Worm (Caenorhabditis elegans) whole organism, young adult: ENCODE measurements around the gene Y7A5A.10.

Source experiments
- B0019.2 ChIP-seq: fragments of 200-800 bp; sonication (Bioruptor generic); conservative IDR thresholded peaks from 2 replicates; pipeline ENCODE4 v1.3.6; 2022; ENCODE audit warnings: missing genetic modification reagents, missing genetic modification characterization, missing compliant biosample characterization
- B0261.1 ChIP-seq: sonication (generic microtip); optimal IDR thresholded peaks from 2 replicates; lab custom pipeline; 2016; ENCODE audit warnings: mild to moderate bottlenecking, missing genetic modification characterization, moderate library complexity, missing compliant biosample characterization
- B0336.3 ChIP-seq: fragments of 200-800 bp; sonication (Bioruptor generic); IDR thresholded peaks from 2 replicates; pipeline ENCODE4 v1.3.6; 2022; ENCODE audit warnings: missing genetic modification characterization, missing compliant biosample characterization
- C06A6.2 ChIP-seq: fragments of 200-800 bp; sonication (Bioruptor generic); conservative IDR thresholded peaks from 2 replicates; pipeline ENCODE4 v1.3.6; 2022; ENCODE audit warnings: missing genetic modification characterization, missing compliant biosample characterization
- D2030.7 ChIP-seq: fragments of 200-800 bp; sonication (Bioruptor generic); IDR thresholded peaks from 2 replicates; pipeline ENCODE4 v1.3.6; 2022; ENCODE audit warnings: missing genetic modification reagents, missing genetic modification characterization, missing compliant biosample characterization
- F23B12.7 ChIP-seq: sonication (generic microtip); optimal IDR thresholded peaks from 2 replicates; lab custom pipeline; 2017; ENCODE audit warnings: missing genetic modification characterization, mild to moderate bottlenecking, missing compliant biosample characterization, antibody characterized with exemption, moderate library complexity; ENCODE audit not compliant: insufficient read depth
- F49E8.2 ChIP-seq: sonication (generic microtip); optimal IDR thresholded peaks from 3 replicates; lab custom pipeline; 2017; ENCODE audit warnings: missing genetic modification characterization, mild to moderate bottlenecking, missing compliant biosample characterization, antibody characterized with exemption, moderate library complexity; ENCODE audit not compliant: insufficient read depth
- F52B5.7 ChIP-seq: sonication (generic microtip); optimal IDR thresholded peaks from 2 replicates; lab custom pipeline; 2016; ENCODE audit warnings: mild to moderate bottlenecking, missing genetic modification characterization, missing compliant biosample characterization
- K12H6.12 ChIP-seq: fragments of 200-800 bp; sonication (Bioruptor generic); optimal IDR thresholded peaks from 2 replicates; lab custom pipeline; 2018; ENCODE audit warnings: mild to moderate bottlenecking, missing genetic modification characterization, missing compliant biosample characterization
- ama-1 ChIP-seq, 3 experiments: fragments of 150-350 bp in 1 of 3; sonication (generic microtip) in 2 of 3; optimal IDR thresholded peaks; 2 replicates each; lab custom pipeline; 2014 to 2018; ENCODE audit warnings: missing biosample characterization in 2 of 3, missing genetic modification characterization in 2 of 3, missing genetic modification reagents in 2 of 3
- aptf-2 ChIP-seq: fragments of 200-800 bp; sonication (Bioruptor generic); conservative IDR thresholded peaks from 2 replicates; pipeline ENCODE4 v1.3.6; 2022; ENCODE audit warnings: missing genetic modification reagents, missing genetic modification characterization, missing compliant biosample characterization
- attf-3 ChIP-seq: fragments of 200-800 bp; sonication (Bioruptor generic); conservative IDR thresholded peaks from 2 replicates; pipeline ENCODE4 v1.3.6; 2022; ENCODE audit warnings: missing genetic modification reagents, missing genetic modification characterization, missing compliant biosample characterization
- attf-5 ChIP-seq: fragments of 200-800 bp; sonication (Bioruptor generic); optimal IDR thresholded peaks from 2 replicates; lab custom pipeline; 2018; ENCODE audit warnings: mild to moderate bottlenecking, missing genetic modification characterization, missing compliant biosample characterization
- ccch-3 ChIP-seq: fragments of 200-800 bp; sonication (Bioruptor generic); optimal IDR thresholded peaks from 2 replicates; lab custom pipeline; 2018; ENCODE audit warnings: mild to moderate bottlenecking, missing genetic modification characterization, missing compliant biosample characterization
- cebp-1 ChIP-seq, 2 experiments: fragments of 200-800 bp in 1 of 2; sonication (Bioruptor generic) in 1 of 2; sonication (generic microtip) in 1 of 2; IDR thresholded peaks in 1 of 2; optimal IDR thresholded peaks in 1 of 2; 2 replicates each; pipeline versions ENCODE4 v1.3.6 to Lab custom; 2017 to 2022; ENCODE audit warnings: missing compliant biosample characterization in 2 of 2, missing genetic modification characterization in 2 of 2, mild to moderate bottlenecking in 1 of 2, missing genetic modification reagents in 1 of 2, moderate library complexity in 1 of 2
- ceh-100 ChIP-seq: fragments of 200-800 bp; sonication (Bioruptor generic); IDR thresholded peaks from 2 replicates; pipeline ENCODE4 v1.3.6; 2022; ENCODE audit warnings: missing genetic modification reagents, missing genetic modification characterization, missing compliant biosample characterization
- ceh-27 ChIP-seq: fragments of 200-800 bp; sonication (Bioruptor generic); optimal IDR thresholded peaks from 2 replicates; lab custom pipeline; 2018; ENCODE audit warnings: mild to moderate bottlenecking, missing genetic modification characterization, moderate library complexity, missing compliant biosample characterization
- ceh-58 ChIP-seq: fragments of 200-800 bp; sonication (Bioruptor generic); IDR thresholded peaks from 2 replicates; pipeline ENCODE4 v1.3.6; 2022; ENCODE audit warnings: missing genetic modification characterization, missing compliant biosample characterization
- ceh-79 ChIP-seq: sonication (generic microtip); optimal IDR thresholded peaks from 2 replicates; lab custom pipeline; 2017; ENCODE audit warnings: mild to moderate bottlenecking, missing genetic modification characterization, missing compliant biosample characterization
- chd-7 ChIP-seq: sonication (generic microtip); optimal IDR thresholded peaks from 2 replicates; lab custom pipeline; 2016; ENCODE audit warnings: mild to moderate bottlenecking, missing genetic modification characterization, moderate library complexity, missing compliant biosample characterization
- dox-1 ChIP-seq: fragments of 200-800 bp; sonication (Bioruptor generic); IDR thresholded peaks from 2 replicates; pipeline ENCODE4 v1.3.6; 2022; ENCODE audit warnings: missing genetic modification reagents, missing genetic modification characterization, missing compliant biosample characterization
- dpff-1 ChIP-seq: sonication (generic microtip); optimal IDR thresholded peaks from 2 replicates; lab custom pipeline; 2017; ENCODE audit warnings: mild to moderate bottlenecking, missing genetic modification characterization, missing compliant biosample characterization
- egl-18 ChIP-seq: fragments of 200-800 bp; sonication (Bioruptor generic); IDR thresholded peaks from 2 replicates; pipeline ENCODE4 v1.3.6; 2022; ENCODE audit warnings: missing genetic modification reagents, missing genetic modification characterization, missing compliant biosample characterization
- egl-44 ChIP-seq: fragments of 200-800 bp; sonication (Bioruptor generic); IDR thresholded peaks from 2 replicates; pipeline ENCODE4 v1.3.6; 2022; ENCODE audit warnings: missing genetic modification reagents, missing genetic modification characterization, missing compliant biosample characterization
- ekl-4 ChIP-seq: fragments of 200-800 bp; sonication (Bioruptor generic); IDR thresholded peaks from 2 replicates; pipeline ENCODE4 v1.3.6; 2022; ENCODE audit warnings: missing genetic modification reagents, missing genetic modification characterization, missing compliant biosample characterization
- him-1 ChIP-seq: sonication (generic microtip); optimal IDR thresholded peaks from 2 replicates; lab custom pipeline; 2016; ENCODE audit warnings: missing genotype, missing genetic modification reagents, missing genetic modification characterization, missing compliant biosample characterization
- hlh-12 ChIP-seq: sonication (generic microtip); optimal IDR thresholded peaks from 2 replicates; lab custom pipeline; 2016; ENCODE audit warnings: missing genetic modification characterization, missing compliant biosample characterization
- hmg-20 ChIP-seq: fragments of 200-800 bp; sonication (Bioruptor generic); IDR thresholded peaks from 2 replicates; pipeline ENCODE4 v1.3.6; 2022; ENCODE audit warnings: missing genetic modification reagents, missing genetic modification characterization, missing compliant biosample characterization
- lag-1 ChIP-seq: fragments of 200-800 bp; sonication (Bioruptor generic); IDR thresholded peaks from 2 replicates; pipeline ENCODE4 v1.3.6; 2022; ENCODE audit warnings: missing genetic modification reagents, missing genetic modification characterization, missing compliant biosample characterization
- let-607 ChIP-seq, 2 experiments: fragments of 200-800 bp in 1 of 2; sonication (Bioruptor generic) in 1 of 2; sonication (generic microtip) in 1 of 2; optimal IDR thresholded peaks; 2 replicates each; lab custom pipeline; 2016 to 2018; ENCODE audit warnings: mild to moderate bottlenecking in 2 of 2, missing compliant biosample characterization in 2 of 2, missing genetic modification characterization in 2 of 2, moderate library complexity in 2 of 2, missing genotype in 1 of 2
- lsl-1 ChIP-seq: fragments of 200-800 bp; sonication (Bioruptor generic); optimal IDR thresholded peaks from 2 replicates; lab custom pipeline; 2018; ENCODE audit warnings: mild to moderate bottlenecking, missing genetic modification characterization, moderate library complexity, missing compliant biosample characterization
- lsy-27 ChIP-seq: sonication (generic microtip); optimal IDR thresholded peaks from 2 replicates; lab custom pipeline; 2017; ENCODE audit warnings: missing genetic modification characterization, mild to moderate bottlenecking, missing compliant biosample characterization, antibody characterized with exemption, missing genotype, borderline replicate concordance; ENCODE audit not compliant: insufficient read depth
- madf-3 ChIP-seq: fragments of 200-800 bp; sonication (Bioruptor generic); IDR thresholded peaks from 2 replicates; pipeline ENCODE4 v1.3.6; 2022; ENCODE audit warnings: missing genetic modification reagents, missing genetic modification characterization, missing compliant biosample characterization
- nhr-90 ChIP-seq: sonication (generic microtip); optimal IDR thresholded peaks from 2 replicates; lab custom pipeline; 2016; ENCODE audit warnings: missing genotype, mild to moderate bottlenecking, missing genetic modification characterization, missing compliant biosample characterization
- sdz-38 ChIP-seq: sonication (generic microtip); optimal IDR thresholded peaks from 2 replicates; lab custom pipeline; 2016; ENCODE audit warnings: missing genotype, missing genetic modification characterization, missing compliant biosample characterization
- snpc-1.3 ChIP-seq: sonication (generic microtip); optimal IDR thresholded peaks from 2 replicates; lab custom pipeline; 2017; ENCODE audit warnings: missing genetic modification characterization, mild to moderate bottlenecking, missing compliant biosample characterization, antibody characterized with exemption, moderate library complexity, missing genotype, missing genetic modification reagents; ENCODE audit not compliant: insufficient read depth
- snpc-4 ChIP-seq, 5 experiments: fragments of 150-350 bp in 1 of 5; sonication (generic microtip) in 4 of 5; optimal IDR thresholded peaks; 2 replicates each; lab custom pipeline; 2014 to 2018; ENCODE audit warnings: missing genetic modification characterization in 5 of 5, missing biosample characterization in 3 of 5, antibody characterized with exemption in 2 of 5, mild to moderate bottlenecking in 2 of 5, missing compliant biosample characterization in 2 of 5, missing genotype in 2 of 5, moderate library complexity in 2 of 5, missing genetic modification reagents in 1 of 5
- sptf-2 ChIP-seq: fragments of 200-800 bp; sonication (Bioruptor generic); optimal IDR thresholded peaks from 2 replicates; lab custom pipeline; 2018; ENCODE audit warnings: mild to moderate bottlenecking, missing genetic modification characterization, missing compliant biosample characterization
- tbx-9 ChIP-seq: sonication (generic microtip); optimal IDR thresholded peaks from 2 replicates; lab custom pipeline; 2016; ENCODE audit warnings: borderline replicate concordance, missing genetic modification characterization, inconsistent platforms, missing compliant biosample characterization
- tlf-1 ChIP-seq: fragments of 200-800 bp; sonication (Bioruptor generic); optimal IDR thresholded peaks from 2 replicates; lab custom pipeline; 2018; ENCODE audit warnings: mild to moderate bottlenecking, missing genetic modification characterization, missing compliant biosample characterization
- zfh-2 ChIP-seq: fragments of 200-800 bp; sonication (Bioruptor generic); conservative IDR thresholded peaks from 2 replicates; pipeline ENCODE4 v1.3.6; 2022; ENCODE audit warnings: missing genetic modification reagents, missing genetic modification characterization, missing compliant biosample characterization
- ztf-18 ChIP-seq: sonication (generic microtip); optimal IDR thresholded peaks from 2 replicates; lab custom pipeline; 2016; ENCODE audit warnings: missing genotype, mild to moderate bottlenecking, missing genetic modification characterization, missing compliant biosample characterization
- ztf-25 ChIP-seq: fragments of 200-800 bp; sonication (Bioruptor generic); IDR thresholded peaks from 2 replicates; pipeline ENCODE4 v1.3.6; 2022; ENCODE audit warnings: missing genetic modification reagents, missing genetic modification characterization, missing compliant biosample characterization
- ztf-26 ChIP-seq: sonication (generic microtip); optimal IDR thresholded peaks from 2 replicates; lab custom pipeline; 2017; ENCODE audit warnings: missing genetic modification characterization, missing compliant biosample characterization
- ztf-6 ChIP-seq: fragments of 200-800 bp; sonication (Bioruptor generic); IDR thresholded peaks from 2 replicates; pipeline ENCODE4 v1.3.6; 2022; ENCODE audit warnings: missing genetic modification reagents, missing genetic modification characterization, missing compliant biosample characterization

Y7A5A.10 gene

DNA sequence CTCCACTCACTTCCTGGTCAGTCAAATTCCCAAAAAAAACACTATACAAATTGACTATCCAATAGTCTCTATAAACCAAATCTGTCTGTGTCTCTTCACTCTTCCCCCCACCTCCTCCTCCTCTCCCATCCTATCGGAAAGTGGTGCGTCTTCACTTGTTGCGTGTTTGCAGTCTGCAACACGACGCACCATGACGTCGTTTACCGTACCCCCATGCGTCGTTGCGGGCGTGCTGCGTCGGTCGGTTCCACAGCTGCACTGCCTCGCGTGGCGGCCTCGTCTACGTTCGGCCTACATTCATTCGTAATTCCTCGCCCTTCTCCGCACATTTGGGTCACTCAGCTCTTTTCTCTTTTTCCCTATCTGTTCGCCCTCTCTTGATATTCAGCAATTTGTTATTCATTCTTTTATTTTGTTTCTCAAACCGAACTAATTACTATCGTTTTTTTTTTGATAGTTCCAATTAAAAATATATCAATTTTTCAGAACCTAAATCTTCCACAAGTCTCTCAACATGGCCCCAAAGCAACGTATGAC, 46.3 kb upstream of the Y7A5A.10 start, which contains the start of gene serp-1.1 (continued):
- peak; percentile 64; the same call in 1 of the 2 replicates for TF ChIP-seq aptf-2 (GFP tag; lab: Robert Waterston, UW)
- TF ChIP-seq snpc-1.3 (tag; lab: Kevin White, UChicago), result no peak
- TF ChIP-seq attf-5 (GFP tag; lab: Kevin White, UChicago), result peak; percentile 96
- no peak; the same call in 1 of the 2 replicates for TF ChIP-seq B0019.2 (GFP tag; lab: Robert Waterston, UW)
- peak; percentile 96 for TF ChIP-seq tlf-1 (GFP tag; lab: Kevin White, UChicago)
- no peak for TF ChIP-seq lsy-27 (tag; lab: Kevin White, UChicago)
- TF ChIP-seq nhr-90, result peak; percentile 98
- peak; percentile 38 for TF ChIP-seq B0261.1 (tag; lab: Kevin White, UChicago)
- TF ChIP-seq ceh-27 (GFP tag; lab: Kevin White, UChicago), result peak; percentile 99
- TF ChIP-seq ztf-25 (GFP tag; lab: Robert Waterston, UW), result no peak
- peak; percentile 82; the same call in 1 of the 2 replicates for TF ChIP-seq lag-1 (GFP tag; lab: Robert Waterston, UW)
- TF ChIP-seq ceh-100 (GFP tag; lab: Robert Waterston, UW), result peak; percentile 84
- no peak for TF ChIP-seq ama-1 (optimal IDR thresholded peaks at IDR 0.05; lab: Kevin White, UChicago)
- TF ChIP-seq ama-1 (GFP tag; optimal IDR thresholded peaks at IDR 0.05; lab: Kevin White, UChicago), result no peak
- TF ChIP-seq ztf-18 (tag; lab: Kevin White, UChicago), result peak; percentile 85
- TF ChIP-seq K12H6.12 (tag; lab: Kevin White, UChicago), result peak; percentile 99
- peak; percentile 73 for TF ChIP-seq snpc-4 (GFP tag; optimal IDR thresholded peaks at IDR 0.05; lab: Kevin White, UChicago)
- TF ChIP-seq snpc-4 (tag; optimal IDR thresholded peaks at IDR 0.05; lab: Kevin White, UChicago), result peak; percentile 83 to 91 (median 88)
- no peak for TF ChIP-seq hlh-12 (tag; lab: Kevin White, UChicago)
- no peak for TF ChIP-seq ceh-58 (GFP tag; lab: Robert Waterston, UW)
- no peak for TF ChIP-seq ccch-3
- peak; percentile 39; the same call in 1 of the 2 replicates for TF ChIP-seq D2030.7 (GFP tag; lab: Robert Waterston, UW)
- TF ChIP-seq tbx-9 (tag; lab: Kevin White, UChicago), result no peak
- TF ChIP-seq ekl-4 (GFP tag; lab: Robert Waterston, UW), result peak; percentile 95
- TF ChIP-seq egl-18 (GFP tag; lab: Robert Waterston, UW), result peak; percentile 90
- peak; percentile 75 for TF ChIP-seq ztf-6 (GFP tag; lab: Robert Waterston, UW)
- peak; percentile 100 for TF ChIP-seq let-607 (tag; optimal IDR thresholded peaks at IDR 0.05; lab: Kevin White, UChicago)
- peak; percentile 97 for TF ChIP-seq ztf-26 (tag; lab: Kevin White, UChicago)
- peak; percentile 90 for TF ChIP-seq madf-3 (GFP tag; lab: Robert Waterston, UW)
- TF ChIP-seq lsl-1, result peak; percentile 35
- TF ChIP-seq egl-44, result peak; percentile 96
- peak; percentile 97 for TF ChIP-seq B0336.3 (GFP tag; lab: Robert Waterston, UW)
- TF ChIP-seq chd-7 (tag; lab: Kevin White, UChicago), result peak; percentile 99
- TF ChIP-seq zfh-2 (GFP tag; lab: Robert Waterston, UW), result peak; percentile 100
- TF ChIP-seq dox-1 (GFP tag; lab: Robert Waterston, UW), result peak; percentile 98
- peak; percentile 92 for TF ChIP-seq hmg-20 (GFP tag; lab: Robert Waterston, UW)
- TF ChIP-seq sptf-2, result peak; percentile 59
- peak; percentile 95 for TF ChIP-seq C06A6.2 (GFP tag; lab: Robert Waterston, UW)
- TF ChIP-seq attf-3, result peak; percentile 83
- TF ChIP-seq F49E8.2 (tag; lab: Kevin White, UChicago), result no peak
- TF ChIP-seq him-1, result no peak
- TF ChIP-seq ceh-79 (tag; lab: Kevin White, UChicago), result no peak
- peak; percentile 81 for TF ChIP-seq F52B5.7 (tag; lab: Kevin White, UChicago)
- TF ChIP-seq cebp-1 (GFP tag; IDR thresholded peaks at IDR 0.05; lab: Robert Waterston, UW), result no peak; the same call in none of the 2 replicates
- peak; percentile 95 for TF ChIP-seq cebp-1 (tag; optimal IDR thresholded peaks at IDR 0.05; lab: Kevin White, UChicago)
- TF ChIP-seq F23B12.7 (tag; lab: Kevin White, UChicago), result peak; percentile 71
- no peak for TF ChIP-seq sdz-38
- TF ChIP-seq dpff-1, result peak; percentile 17
